Fruit fly (Drosophila melanogaster): Measurements from ENCODE around the gene RpL36A.

RpL36A gene

dm6 chr2L:7997290-7998079, 45.2 kb downstream of the RpL36A start (continued):
- no peak for TF ChIP-seq CG1792 (GFP tag; optimal IDR thresholded peaks at IDR 0.05)
- TF ChIP-seq Hand (GFP tag; optimal IDR thresholded peaks at IDR 0.05), result no peak
- TF ChIP-seq chif (GFP tag; optimal IDR thresholded peaks at IDR 0.05), result no peak
- peak; percentile 27 for TF ChIP-seq CG7839 (tag; optimal IDR thresholded peaks at IDR 0.05)
- peak; percentile 18 for TF ChIP-seq D19A (tag; optimal IDR thresholded peaks at IDR 0.05)
- no peak for TF ChIP-seq CG32772 (GFP tag; IDR thresholded peaks at IDR 0.05)
- TF ChIP-seq Drgx (GFP tag; IDR thresholded peaks at IDR 0.05), result 0 out of 2 replicates have a peak, but pooled peaks have one; percentile 40
- TF ChIP-seq CG4730 (GFP tag; IDR thresholded peaks at IDR 0.05), result no peak
- TF ChIP-seq CG8290 (GFP tag; optimal IDR thresholded peaks at IDR 0.05), result no peak
- no peak for TF ChIP-seq CG8290 (tag; optimal IDR thresholded peaks at IDR 0.05)
- TF ChIP-seq gem (tag; optimal IDR thresholded peaks at IDR 0.05), result peak; percentile 29
- no peak for TF ChIP-seq az2 (GFP tag; optimal IDR thresholded peaks at IDR 0.05)
- no peak for TF ChIP-seq CG11398 (GFP tag; optimal IDR thresholded peaks at IDR 0.05)
- TF ChIP-seq ara (GFP tag; IDR thresholded peaks at IDR 0.05), result no peak
- no peak for TF ChIP-seq gcm2 (GFP tag; optimal IDR thresholded peaks at IDR 0.05)
- no peak for TF ChIP-seq repo (GFP tag; optimal IDR thresholded peaks at IDR 0.05)
- no peak for TF ChIP-seq dpn (GFP tag; optimal IDR thresholded peaks at IDR 0.05)
- TF ChIP-seq CG11504 (tag; optimal IDR thresholded peaks at IDR 0.05), result peak; percentile 59
- no peak for TF ChIP-seq org-1 (GFP tag; optimal IDR thresholded peaks at IDR 0.05)
- peak; percentile 11 for TF ChIP-seq CG8924 (tag; optimal IDR thresholded peaks at IDR 0.05)
- TF ChIP-seq exex (tag; optimal IDR thresholded peaks at IDR 0.05), result no peak
- peak; percentile 31 for TF ChIP-seq grau (tag; optimal IDR thresholded peaks at IDR 0.05)
- peak; percentile 32 for TF ChIP-seq Fer1 (GFP tag; optimal IDR thresholded peaks at IDR 0.05)
- TF ChIP-seq onecut (GFP tag; IDR thresholded peaks at IDR 0.05), result 0 out of 2 replicates have a peak, but pooled peaks have one; percentile 7
- no peak for TF ChIP-seq CG9797 (GFP tag; optimal IDR thresholded peaks at IDR 0.05)
- no peak for TF ChIP-seq prd (optimal IDR thresholded peaks at IDR 0.05)
- TF ChIP-seq prd (GFP tag; IDR thresholded peaks at IDR 0.05), result peak; percentile 45; the same call in 1 of the 3 replicates
- TF ChIP-seq CG6689 (GFP tag; IDR thresholded peaks at IDR 0.05), result 0 out of 2 replicates have a peak, but pooled peaks have one; percentile 24
- no peak for TF ChIP-seq CG12299 (tag; optimal IDR thresholded peaks at IDR 0.05)
- no peak for TF ChIP-seq CG1602 (GFP tag; optimal IDR thresholded peaks at IDR 0.05)
- no peak for TF ChIP-seq seq (GFP tag; IDR thresholded peaks at IDR 0.05)
- no peak for TF ChIP-seq Dfd (GFP tag; optimal IDR thresholded peaks at IDR 0.05)
- TF ChIP-seq CG6683 (GFP tag; optimal IDR thresholded peaks at IDR 0.05), result no peak
- peak; percentile 43 for TF ChIP-seq nmo (GFP tag; optimal IDR thresholded peaks at IDR 0.05)
- TF ChIP-seq CG18262 (tag; optimal IDR thresholded peaks at IDR 0.05), result peak; percentile 63
- TF ChIP-seq knrl (GFP tag; IDR thresholded peaks at IDR 0.05; ENCODE audit: partially characterized antibody), result no peak
- peak; percentile 60; the same call in 2 of the 3 replicates for TF ChIP-seq CG17361 (GFP tag; IDR thresholded peaks at IDR 0.05)
- peak; percentile 55 for TF ChIP-seq CG31441 (GFP tag; IDR thresholded peaks at IDR 0.05)
- no peak for TF ChIP-seq CG10321 (GFP tag; IDR thresholded peaks at IDR 0.05)
- peak; percentile 11 for TF ChIP-seq CG9727 (GFP tag; optimal IDR thresholded peaks at IDR 0.05)
- TF ChIP-seq nerfin-1 (tag; optimal IDR thresholded peaks at IDR 0.05), result no peak
- no peak for TF ChIP-seq usp (GFP tag; optimal IDR thresholded peaks at IDR 0.05)
- TF ChIP-seq CG17612 (GFP tag; IDR thresholded peaks at IDR 0.05), result no peak
- 0 out of 2 replicates have a peak, but pooled peaks have one; percentile 14 for TF ChIP-seq ranshi (GFP tag; IDR thresholded peaks at IDR 0.05)
- TF ChIP-seq Dll (GFP tag; IDR thresholded peaks at IDR 0.05; ENCODE audit: partially characterized antibody), result no peak
- TF ChIP-seq CG10267 (tag; optimal IDR thresholded peaks at IDR 0.05), result peak; percentile 35
- TF ChIP-seq sim (GFP tag; IDR thresholded peaks at IDR 0.05), result no peak
- 0 out of 3 replicates have a peak, but pooled peaks have one; percentile 15 for TF ChIP-seq row (GFP tag; IDR thresholded peaks at IDR 0.05)
- no peak for TF ChIP-seq CG2889 (GFP tag; IDR thresholded peaks at IDR 0.05)
- TF ChIP-seq Atf-2 (GFP tag; optimal IDR thresholded peaks at IDR 0.05), result no peak
- TF ChIP-seq bowl (GFP tag; IDR thresholded peaks at IDR 0.05), result no peak
